Fruit fly (Drosophila melanogaster): ENCODE measurements around the gene CG6765.

Gene CG6765

DNA sequence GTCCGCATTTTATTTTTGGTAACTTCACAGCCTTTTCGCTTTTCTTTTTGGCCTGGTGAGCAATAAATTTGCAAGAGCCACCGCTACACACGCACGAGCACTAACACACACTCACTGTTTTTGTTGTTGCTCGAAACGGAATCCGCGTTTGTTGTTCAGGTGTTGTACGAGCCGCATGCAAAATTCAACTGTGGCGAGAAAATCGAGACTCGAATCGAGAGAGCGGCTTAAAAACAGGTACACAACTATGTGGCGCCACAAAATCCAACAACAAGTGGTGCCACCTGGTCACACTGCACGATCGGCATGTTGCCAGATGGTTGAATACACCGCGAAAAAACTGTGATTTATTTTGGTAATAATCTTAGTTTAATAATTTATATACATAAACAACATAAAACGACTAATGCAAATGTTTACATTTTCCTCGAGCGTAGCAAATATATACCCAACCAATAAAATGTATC, 5.6 kb upstream of the CG6765 start, which contains the start of gene CG43163 (continued):
- TF ChIP-seq Ets97D (GFP tag; optimal IDR thresholded peaks at IDR 0.05): peak; percentile 66
- peak; percentile 60 for TF ChIP-seq zen (tag; optimal IDR thresholded peaks at IDR 0.05)
- peak; percentile 76 for TF ChIP-seq CG2120 (GFP tag; optimal IDR thresholded peaks at IDR 0.05)
- peak; percentile 64; the same call in 2 of the 3 replicates for TF ChIP-seq H15 (GFP tag; IDR thresholded peaks at IDR 0.05)
- TF ChIP-seq peb (GFP tag; IDR thresholded peaks at IDR 0.05): no peak; the same call in 1 of the 2 replicates
- peak; percentile 17 for TF ChIP-seq CG18764 (GFP tag; optimal IDR thresholded peaks at IDR 0.05)
- TF ChIP-seq Spps (tag; optimal IDR thresholded peaks at IDR 0.05): peak; percentile 45
- TF ChIP-seq CG12744 (GFP tag; optimal IDR thresholded peaks at IDR 0.05): peak; percentile 56
- peak; percentile 42 for TF ChIP-seq gcm2 (GFP tag; optimal IDR thresholded peaks at IDR 0.05)
- TF ChIP-seq CG14667 (GFP tag; IDR thresholded peaks at IDR 0.05): peak; percentile 21; the same call in 1 of the 2 replicates
- peak; percentile 77; the same call in 2 of the 4 replicates for TF ChIP-seq chinmo (GFP tag; IDR thresholded peaks at IDR 0.05; ENCODE audit: partially characterized antibody)
- TF ChIP-seq sim (GFP tag; IDR thresholded peaks at IDR 0.05): no peak
- TF ChIP-seq prd (optimal IDR thresholded peaks at IDR 0.05): no peak
- TF ChIP-seq prd (GFP tag; IDR thresholded peaks at IDR 0.05): peak; percentile 77
- peak; percentile 65 for TF ChIP-seq CG7987 (GFP tag; optimal IDR thresholded peaks at IDR 0.05)
- TF ChIP-seq odd (GFP tag; optimal IDR thresholded peaks at IDR 0.05): no peak
- TF ChIP-seq CG13775 (GFP tag; optimal IDR thresholded peaks at IDR 0.05): peak; percentile 44
- peak; percentile 84 for TF ChIP-seq unpg (GFP tag; optimal IDR thresholded peaks at IDR 0.05)
- TF ChIP-seq CG10274 (GFP tag; optimal IDR thresholded peaks at IDR 0.05): no peak
- TF ChIP-seq CG7839 (tag; optimal IDR thresholded peaks at IDR 0.05): peak; percentile 73
- TF ChIP-seq bcd (GFP tag; optimal IDR thresholded peaks at IDR 0.05): peak; percentile 73
- TF ChIP-seq nerfin-2 (GFP tag; IDR thresholded peaks at IDR 0.05; ENCODE audit: partially characterized antibody): no peak
- no peak for TF ChIP-seq ham (GFP tag; IDR thresholded peaks at IDR 0.05)
- TF ChIP-seq CG6813 (GFP tag; optimal IDR thresholded peaks at IDR 0.05): no peak
- TF ChIP-seq slou (GFP tag; optimal IDR thresholded peaks at IDR 0.05): peak; percentile 10
- peak; percentile 53 for TF ChIP-seq CG13296 (GFP tag; optimal IDR thresholded peaks at IDR 0.05)
- TF ChIP-seq ATbp (GFP tag; optimal IDR thresholded peaks at IDR 0.05): peak; percentile 34
- TF ChIP-seq tll (GFP tag; optimal IDR thresholded peaks at IDR 0.05): no peak
- no peak for TF ChIP-seq grn (GFP tag; optimal IDR thresholded peaks at IDR 0.05)
- peak; percentile 65 for TF ChIP-seq E2f1 (GFP tag; IDR thresholded peaks at IDR 0.05)
- no peak for TF ChIP-seq Sry-β (GFP tag; optimal IDR thresholded peaks at IDR 0.05)
- peak; percentile 41; the same call in 1 of the 3 replicates for TF ChIP-seq knrl (GFP tag; IDR thresholded peaks at IDR 0.05; ENCODE audit: partially characterized antibody)
- TF ChIP-seq hbn (GFP tag; IDR thresholded peaks at IDR 0.05; ENCODE audit: partially characterized antibody): peak; percentile 32; the same call in 1 of the 2 replicates
- TF ChIP-seq toy (GFP tag; IDR thresholded peaks at IDR 0.05): no peak
- TF ChIP-seq lbe (GFP tag; optimal IDR thresholded peaks at IDR 0.05): no peak
- no peak for TF ChIP-seq pfk (GFP tag; optimal IDR thresholded peaks at IDR 0.05)
- peak; percentile 48 for TF ChIP-seq nerfin-1 (tag; optimal IDR thresholded peaks at IDR 0.05)
- TF ChIP-seq rib (GFP tag; IDR thresholded peaks at IDR 0.05): peak; percentile 41; the same call in 1 of the 2 replicates
- TF ChIP-seq CG6254 (GFP tag; optimal IDR thresholded peaks at IDR 0.05): peak; percentile 48
- TF ChIP-seq CG15011 (GFP tag; optimal IDR thresholded peaks at IDR 0.05): peak; percentile 39
- TF ChIP-seq ems (GFP tag; optimal IDR thresholded peaks at IDR 0.05): peak; percentile 43
- peak; percentile 65 for TF ChIP-seq Fer1 (GFP tag; optimal IDR thresholded peaks at IDR 0.05)
- TF ChIP-seq Scr (GFP tag; IDR thresholded peaks at IDR 0.05; ENCODE audit: partially characterized antibody): no peak
- TF ChIP-seq HLH3B (GFP tag; IDR thresholded peaks at IDR 0.05): peak; percentile 53; the same call in 1 of the 2 replicates
- TF ChIP-seq Dfd (GFP tag; optimal IDR thresholded peaks at IDR 0.05): no peak
- peak; percentile 63 for TF ChIP-seq Dp (GFP tag; optimal IDR thresholded peaks at IDR 0.05)
- peak; percentile 36 for TF ChIP-seq CG3281 (GFP tag; optimal IDR thresholded peaks at IDR 0.05)
- TF ChIP-seq cad (GFP tag; optimal IDR thresholded peaks at IDR 0.05): no peak
- TF ChIP-seq CG18619 (GFP tag; optimal IDR thresholded peaks at IDR 0.05): peak; percentile 26

All from whole organism, embryonic.